Fruit fly (Drosophila melanogaster) whole organism, wandering third instar larva: Measurements from ENCODE around the gene BuGZ.

Experiments used
- HLH106 ChIP-seq: fragments of 200-800 bp; optimal IDR thresholded peaks from 3 replicates; lab custom pipeline; 2019; ENCODE audit warnings: missing biosample characterization, mild to moderate bottlenecking, missing genetic modification characterization, moderate library complexity
- Hnf4 ChIP-seq: fragments of 200-800 bp; sonication (Bioruptor generic); optimal IDR thresholded peaks from 2 replicates; lab custom pipeline; 2016; ENCODE audit warnings: missing biosample characterization, mild to moderate bottlenecking, missing genetic modification characterization
- OdsH ChIP-seq: fragments of 200-800 bp; sonication (Bioruptor generic); optimal IDR thresholded peaks from 2 replicates; lab custom pipeline; 2016; ENCODE audit warnings: missing biosample characterization, mild to moderate bottlenecking, missing genetic modification characterization
- Rel ChIP-seq, 2 experiments: fragments of 200-800 bp; sonication (Bioruptor generic) in 1 of 2; optimal IDR thresholded peaks; 2 replicates in 1 of 2; 3 replicates in 1 of 2; lab custom pipeline; 2016 to 2019; ENCODE audit warnings: mild to moderate bottlenecking in 2 of 2, missing biosample characterization in 2 of 2, missing genetic modification characterization in 2 of 2, moderate library complexity in 1 of 2
- foxo ChIP-seq, 2 experiments: fragments of 200-800 bp; sonication (Bioruptor generic); optimal IDR thresholded peaks; 2 replicates in 1 of 2; 3 replicates in 1 of 2; lab custom pipeline; 2016 to 2017; ENCODE audit warnings: missing biosample characterization in 2 of 2, missing genetic modification characterization in 2 of 2
- fru ChIP-seq: fragments of 200-800 bp; sonication (Bioruptor generic); optimal IDR thresholded peaks from 3 replicates; lab custom pipeline; 2016; ENCODE audit warnings: missing biosample characterization, mild to moderate bottlenecking, missing genetic modification characterization
- sv ChIP-seq: fragments of 200-800 bp; sonication (Bioruptor generic); optimal IDR thresholded peaks from 3 replicates; lab custom pipeline; 2016; ENCODE audit warnings: missing biosample characterization, missing genetic modification characterization

DNA sequence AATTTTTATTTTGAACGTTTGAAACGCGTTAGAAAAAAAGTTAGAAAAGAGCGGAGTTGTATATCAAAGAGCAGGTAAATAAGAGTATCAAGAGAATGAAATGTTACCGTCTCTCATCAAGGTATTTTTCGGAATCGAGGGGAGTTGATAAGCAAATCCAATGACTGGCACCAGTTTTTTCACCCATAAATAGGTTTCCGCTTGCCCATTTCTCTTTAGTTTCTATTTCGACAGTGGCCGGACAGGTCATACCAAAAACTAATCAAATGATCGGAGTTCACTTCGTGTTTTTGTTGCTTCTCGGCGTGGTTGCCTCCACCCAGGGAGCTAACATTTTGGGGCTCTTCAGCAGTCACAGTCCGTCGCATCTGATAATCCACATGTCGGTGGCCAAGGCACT lies 50.8 kb downstream of the BuGZ start, which contains the start of gene Ugt37C2:
- TF ChIP-seq Rel (GFP tag; optimal IDR thresholded peaks at IDR 0.05; lab: Kevin White, UChicago) (no peak), Rel (tag; optimal IDR thresholded peaks at IDR 0.05; lab: Kevin White, UChicago) (no peak), Hnf4 (GFP tag; lab: Kevin White, UChicago) (no peak), sv (GFP tag; lab: Kevin White, UChicago) (no peak), HLH106 (no peak), OdsH (GFP tag; lab: Kevin White, UChicago) (no peak), foxo (GFP tag; optimal IDR thresholded peaks at IDR 0.05; lab: Kevin White, UChicago) (no peak), fru (GFP tag; lab: Kevin White, UChicago) (no peak)
